Fruit fly (Drosophila melanogaster): ENCODE data around the gene twit.

twit gene

DNA sequence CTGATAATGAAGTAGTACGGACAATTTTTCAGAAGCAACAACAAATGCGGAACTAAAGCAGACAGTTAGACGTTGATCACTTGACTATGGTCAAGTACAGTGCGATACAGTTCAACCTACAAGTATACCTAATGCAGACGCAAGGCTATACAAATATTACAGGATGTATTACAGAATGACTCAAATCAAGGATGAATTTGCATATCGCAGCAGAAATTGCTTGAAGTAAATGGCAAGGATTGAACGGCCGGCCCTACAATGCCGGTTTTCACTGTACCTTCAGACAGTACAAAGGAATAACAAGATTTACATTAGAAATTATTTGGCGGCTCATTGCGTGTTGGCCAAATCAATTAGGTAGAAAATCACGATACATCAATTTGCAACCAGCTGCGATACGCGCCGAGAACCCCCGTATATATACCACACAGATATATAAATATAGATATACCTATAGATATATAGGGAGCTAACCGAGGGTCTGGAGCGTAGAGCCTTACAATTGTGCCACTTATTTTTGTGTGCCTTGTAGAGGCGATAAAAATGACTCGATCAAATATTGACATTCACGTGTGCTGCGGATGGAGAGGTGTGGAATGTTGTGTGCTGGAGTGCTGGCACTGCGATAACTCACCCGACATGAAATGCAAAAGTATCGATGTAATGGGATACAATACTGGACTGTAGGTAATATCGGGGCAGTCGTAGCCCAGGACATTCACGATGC lies 29.1 kb downstream of the twit start (continued):
- peak; percentile 54 for TF ChIP-seq HLHmδ (GFP tag; optimal IDR thresholded peaks at IDR 0.05)
- no peak for TF ChIP-seq GATAe (GFP tag; conservative IDR thresholded peaks at IDR 0.05)
- TF ChIP-seq run (tag; optimal IDR thresholded peaks at IDR 0.05), result no peak
- TF ChIP-seq CG10274 (GFP tag; optimal IDR thresholded peaks at IDR 0.05), result no peak
- no peak for TF ChIP-seq stwl (tag; optimal IDR thresholded peaks at IDR 0.05)
- TF ChIP-seq emc (GFP tag; optimal IDR thresholded peaks at IDR 0.05), result no peak
- peak; percentile 59 for TF ChIP-seq CG30403 (GFP tag; optimal IDR thresholded peaks at IDR 0.05)
- peak; percentile 21 for TF ChIP-seq scrt (GFP tag; optimal IDR thresholded peaks at IDR 0.05)
- no peak for TF ChIP-seq ap (GFP tag; IDR thresholded peaks at IDR 0.05)
- TF ChIP-seq CG12299 (tag; optimal IDR thresholded peaks at IDR 0.05), result no peak
- no peak for TF ChIP-seq CG1602 (GFP tag; optimal IDR thresholded peaks at IDR 0.05)
- TF ChIP-seq gsb-n (tag; optimal IDR thresholded peaks at IDR 0.05), result no peak
- TF ChIP-seq CG1603 (tag; optimal IDR thresholded peaks at IDR 0.05), result no peak
- no peak for TF ChIP-seq CG7372 (GFP tag; IDR thresholded peaks at IDR 0.05)
- peak in 1 of 2 experiments; percentile 36 for TF ChIP-seq Hr51 (GFP tag; optimal IDR thresholded peaks at IDR 0.05)
- no peak for TF ChIP-seq fd102C (GFP tag; optimal IDR thresholded peaks at IDR 0.05)
- peak; percentile 35 for TF ChIP-seq Ravus (GFP tag; IDR thresholded peaks at IDR 0.05)
- peak; percentile 27 for TF ChIP-seq CG3407 (GFP tag; optimal IDR thresholded peaks at IDR 0.05)
- no peak for TF ChIP-seq TFAM (GFP tag; optimal IDR thresholded peaks at IDR 0.05)
- TF ChIP-seq hkb (optimal IDR thresholded peaks at IDR 0.05), result no peak
- TF ChIP-seq hkb (GFP tag; IDR thresholded peaks at IDR 0.05), result peak; percentile 37; the same call in 1 of the 2 replicates
- TF ChIP-seq CG15514 (GFP tag; optimal IDR thresholded peaks at IDR 0.05), result peak; percentile 47
- TF ChIP-seq grau (tag; optimal IDR thresholded peaks at IDR 0.05), result peak; percentile 90
- no peak for TF ChIP-seq cato (GFP tag; optimal IDR thresholded peaks at IDR 0.05; ENCODE audit: borderline replicate concordance)
- peak; percentile 70; the same call in 1 of the 2 replicates for TF ChIP-seq CG14014 (GFP tag; IDR thresholded peaks at IDR 0.05)
- 0 out of 2 replicates have a peak, but pooled peaks have one; percentile 55 for TF ChIP-seq CG14441 (GFP tag; IDR thresholded peaks at IDR 0.05)
- TF ChIP-seq dan (GFP tag; IDR thresholded peaks at IDR 0.05), result no peak
- no peak for TF ChIP-seq CG9876 (GFP tag; optimal IDR thresholded peaks at IDR 0.05)
- peak; percentile 61; the same call in 1 of the 2 replicates for TF ChIP-seq CG16779 (GFP tag; IDR thresholded peaks at IDR 0.05)
- peak; percentile 50; the same call in 1 of the 2 replicates for TF ChIP-seq MBD-R2 (GFP tag; IDR thresholded peaks at IDR 0.05)
- no peak for TF ChIP-seq CG2116 (GFP tag; optimal IDR thresholded peaks at IDR 0.05)
- TF ChIP-seq ftz-f1 (GFP tag; optimal IDR thresholded peaks at IDR 0.05), result no peak
- peak; percentile 89 for TF ChIP-seq CG32532 (GFP tag; IDR thresholded peaks at IDR 0.05)
- TF ChIP-seq unc-4 (GFP tag; IDR thresholded peaks at IDR 0.05; ENCODE audit: partially characterized antibody), result no peak
- peak; percentile 32 for TF ChIP-seq CG1647 (GFP tag; optimal IDR thresholded peaks at IDR 0.05)
- TF ChIP-seq so (GFP tag; IDR thresholded peaks at IDR 0.05), result 0 out of 3 replicates have a peak, but pooled peaks have one; percentile 17
- TF ChIP-seq Doc2 (GFP tag; IDR thresholded peaks at IDR 0.05), result no peak
- peak; percentile 45 for TF ChIP-seq Sox100B (GFP tag; optimal IDR thresholded peaks at IDR 0.05)
- peak; percentile 29 for TF ChIP-seq lbe (GFP tag; optimal IDR thresholded peaks at IDR 0.05)
- TF ChIP-seq CG17829 (tag; optimal IDR thresholded peaks at IDR 0.05), result no peak
- TF ChIP-seq trh (GFP tag; optimal IDR thresholded peaks at IDR 0.05), result no peak
- TF ChIP-seq nmo (GFP tag; optimal IDR thresholded peaks at IDR 0.05), result no peak
- no peak for TF ChIP-seq lov (optimal IDR thresholded peaks at IDR 0.05)
- TF ChIP-seq lov (GFP tag; IDR thresholded peaks at IDR 0.05), result no peak
- TF ChIP-seq CG6813 (GFP tag; optimal IDR thresholded peaks at IDR 0.05), result peak; percentile 23
- TF ChIP-seq CG8290 (GFP tag; optimal IDR thresholded peaks at IDR 0.05), result no peak
- TF ChIP-seq CG8290 (tag; optimal IDR thresholded peaks at IDR 0.05), result peak in 1 of 2 experiments; percentile 90
- TF ChIP-seq knrl (GFP tag; IDR thresholded peaks at IDR 0.05; ENCODE audit: partially characterized antibody), result no peak
- no peak for TF ChIP-seq tgo (GFP tag; IDR thresholded peaks at IDR 0.05)
- no peak for TF ChIP-seq CG11504 (tag; optimal IDR thresholded peaks at IDR 0.05)

Data from whole organism, embryonic.